Fruit fly (Drosophila melanogaster) whole organism, embryonic: Measurements from ENCODE around the gene Cypl.

Source experiments
- ATbp ChIP-seq: fragments of 200-800 bp; sonication (Bioruptor generic); optimal IDR thresholded peaks from 2 replicates; lab custom pipeline; 2017; ENCODE audit warnings: missing biosample characterization, mild to moderate bottlenecking, missing genetic modification characterization, missing genetic modification reagents
- C15 ChIP-seq: fragments of 200-800 bp; sonication (Bioruptor generic); IDR thresholded peaks from 3 replicates; pipeline ENCODE4 v1.3.6; 2022; ENCODE audit warnings: missing biosample characterization, missing genetic modification characterization
- CG10654 ChIP-seq: fragments of 200-800 bp; sonication (Bioruptor generic); optimal IDR thresholded peaks from 2 replicates; lab custom pipeline; 2016; ENCODE audit warnings: missing biosample characterization, missing genetic modification characterization
- CG11085 ChIP-seq: fragments of 200-800 bp; sonication (Bioruptor generic); IDR thresholded peaks from 2 replicates; pipeline ENCODE4 v1.3.6; 2022; ENCODE audit warnings: missing biosample characterization, missing genetic modification characterization
- CG11504 ChIP-seq: fragments of 200-800 bp; sonication (Bioruptor generic); optimal IDR thresholded peaks from 3 replicates; lab custom pipeline; 2019; ENCODE audit warnings: missing biosample characterization, mild to moderate bottlenecking, missing genetic modification characterization, moderate library complexity
- CG11696 ChIP-seq: fragments of 200-800 bp; sonication (Bioruptor generic); IDR thresholded peaks from 2 replicates; pipeline ENCODE4 v1.3.6; 2022; ENCODE audit warnings: missing biosample characterization, missing genetic modification characterization
- CG14860 ChIP-seq: fragments of 200-800 bp; sonication (Bioruptor generic); IDR thresholded peaks from 3 replicates; pipeline ENCODE4 v1.3.6; 2022; ENCODE audit warnings: missing biosample characterization, missing genetic modification characterization; ENCODE audit not compliant: partially characterized antibody
- CG14965 ChIP-seq: fragments of 200-800 bp; sonication (Bioruptor generic); optimal IDR thresholded peaks from 2 replicates; lab custom pipeline; 2016; ENCODE audit warnings: missing biosample characterization, missing genetic modification characterization, borderline replicate concordance
- CG15601 ChIP-seq: fragments of 200-800 bp; sonication (Bioruptor generic); optimal IDR thresholded peaks from 3 replicates; lab custom pipeline; 2019; ENCODE audit warnings: missing biosample characterization, mild to moderate bottlenecking, missing genetic modification characterization, moderate library complexity
- CG17385 ChIP-seq: fragments of 200-800 bp; sonication (Bioruptor generic); optimal IDR thresholded peaks from 3 replicates; lab custom pipeline; 2018; ENCODE audit warnings: missing biosample characterization, mild to moderate bottlenecking, missing genetic modification characterization
- CG17612 ChIP-seq: fragments of 200-800 bp; sonication (Bioruptor generic); IDR thresholded peaks from 2 replicates; pipeline ENCODE4 v1.3.6; 2022; ENCODE audit warnings: missing biosample characterization, missing genetic modification characterization
- CG2120 ChIP-seq: fragments of 200-800 bp; sonication (Bioruptor generic); optimal IDR thresholded peaks from 3 replicates; lab custom pipeline; 2016; ENCODE audit warnings: missing biosample characterization, missing genetic modification characterization
- CG2712 ChIP-seq: fragments of 200-800 bp; optimal IDR thresholded peaks from 3 replicates; lab custom pipeline; 2019; ENCODE audit warnings: missing biosample characterization, mild to moderate bottlenecking, missing genetic modification characterization, moderate library complexity
- CG30020 ChIP-seq: fragments of 200-800 bp; optimal IDR thresholded peaks from 2 replicates; lab custom pipeline; 2019; ENCODE audit warnings: missing biosample characterization, mild to moderate bottlenecking, missing genetic modification characterization, moderate library complexity
- CG30403 ChIP-seq: fragments of 200-800 bp; sonication (Bioruptor generic); optimal IDR thresholded peaks from 3 replicates; lab custom pipeline; 2016; ENCODE audit warnings: missing biosample characterization, missing genetic modification characterization
- CG32772 ChIP-seq: fragments of 200-800 bp; sonication (Bioruptor generic); IDR thresholded peaks from 2 replicates; pipeline ENCODE4 v1.3.6; 2022; ENCODE audit warnings: missing biosample characterization, missing genetic modification characterization
- CG34422 ChIP-seq: fragments of 200-800 bp; sonication (Bioruptor generic); IDR thresholded peaks from 3 replicates; pipeline ENCODE4 v1.3.6; 2022; ENCODE audit warnings: missing biosample characterization, missing genetic modification characterization
- CG43689 ChIP-seq: fragments of 200-800 bp; sonication (Bioruptor generic); IDR thresholded peaks from 2 replicates; pipeline ENCODE4 v1.3.6; 2022; ENCODE audit warnings: missing biosample characterization, missing genetic modification characterization
- CG6654 ChIP-seq: fragments of 200-800 bp; sonication (Bioruptor generic); optimal IDR thresholded peaks from 2 replicates; lab custom pipeline; 2017; ENCODE audit warnings: missing biosample characterization, mild to moderate bottlenecking, missing genetic modification characterization
- CG9727 ChIP-seq: fragments of 200-800 bp; sonication (Bioruptor generic); optimal IDR thresholded peaks from 3 replicates; lab custom pipeline; 2017; ENCODE audit warnings: missing biosample characterization, mild to moderate bottlenecking, missing genetic modification characterization
- CHES-1-like ChIP-seq: fragments of 200-800 bp; sonication (Bioruptor generic); optimal IDR thresholded peaks from 2 replicates; lab custom pipeline; 2016; ENCODE audit warnings: missing biosample characterization, missing genetic modification characterization
- E2f2 ChIP-seq: fragments of 200-800 bp; sonication (Bioruptor generic); IDR thresholded peaks from 2 replicates; pipeline ENCODE4 v1.3.6; 2022; ENCODE audit warnings: missing biosample characterization, missing genetic modification characterization
- H15 ChIP-seq: fragments of 200-800 bp; sonication (Bioruptor generic); IDR thresholded peaks from 3 replicates; pipeline ENCODE4 v1.3.6; 2022; ENCODE audit warnings: missing biosample characterization, missing genetic modification characterization
- HLH54F ChIP-seq: fragments of 200-800 bp; sonication (Bioruptor generic); optimal IDR thresholded peaks from 3 replicates; lab custom pipeline; 2016; ENCODE audit warnings: missing biosample characterization, missing genetic modification characterization
- Hr3 ChIP-seq: fragments of 200-800 bp; sonication (Bioruptor generic); optimal IDR thresholded peaks from 3 replicates; lab custom pipeline; 2016; ENCODE audit warnings: missing biosample characterization, missing genetic modification characterization
- Lim3 ChIP-seq: fragments of 200-800 bp; sonication (Bioruptor generic); IDR thresholded peaks from 2 replicates; pipeline ENCODE4 v1.3.6; 2022; ENCODE audit warnings: missing biosample characterization, missing genetic modification characterization
- MTF-1 ChIP-seq: fragments of 200-800 bp; sonication (Bioruptor generic); optimal IDR thresholded peaks from 2 replicates; lab custom pipeline; 2018; ENCODE audit warnings: missing biosample characterization, mild to moderate bottlenecking, missing genetic modification characterization, borderline replicate concordance
- Mad ChIP-seq: fragments of 200-800 bp; sonication (Bioruptor generic); optimal IDR thresholded peaks from 2 replicates; lab custom pipeline; 2016; ENCODE audit warnings: missing biosample characterization, missing genetic modification characterization
- NfI ChIP-seq: fragments of 200-800 bp; sonication (Bioruptor generic); optimal IDR thresholded peaks from 3 replicates; lab custom pipeline; 2018; ENCODE audit warnings: missing biosample characterization, mild to moderate bottlenecking, missing genetic modification characterization, moderate library complexity
- Oli ChIP-seq: fragments of 200-800 bp; sonication (Bioruptor generic); optimal IDR thresholded peaks from 2 replicates; lab custom pipeline; 2018; ENCODE audit warnings: missing biosample characterization, mild to moderate bottlenecking, missing genetic modification characterization, moderate library complexity
- Ssrp ChIP-seq: fragments of 200-800 bp; sonication (Bioruptor generic); optimal IDR thresholded peaks from 2 replicates; lab custom pipeline; 2018; ENCODE audit warnings: missing biosample characterization, mild to moderate bottlenecking, missing genetic modification characterization, moderate library complexity
- aop ChIP-seq: fragments of 200-800 bp; sonication (Bioruptor generic); IDR thresholded peaks from 2 replicates; pipeline ENCODE4 v1.3.6; 2022; ENCODE audit warnings: missing biosample characterization, missing genetic modification characterization
- bcd ChIP-seq: fragments of 200-800 bp; sonication (Bioruptor generic); optimal IDR thresholded peaks from 2 replicates; lab custom pipeline; 2017; ENCODE audit warnings: missing biosample characterization, mild to moderate bottlenecking, missing genetic modification characterization
- bowl ChIP-seq: fragments of 200-800 bp; sonication (Bioruptor generic); IDR thresholded peaks from 2 replicates; pipeline ENCODE4 v1.3.6; 2022; ENCODE audit warnings: missing biosample characterization, missing genetic modification characterization
- dysf ChIP-seq: fragments of 200-800 bp; sonication (Bioruptor generic); IDR thresholded peaks from 3 replicates; pipeline ENCODE4 v1.3.6; 2022; ENCODE audit warnings: missing biosample characterization, missing genetic modification characterization
- ems ChIP-seq: fragments of 200-800 bp; sonication (Bioruptor generic); optimal IDR thresholded peaks from 3 replicates; lab custom pipeline; 2016; ENCODE audit warnings: missing biosample characterization, missing genetic modification characterization
- esg ChIP-seq: fragments of 200-800 bp; sonication (Bioruptor generic); conservative IDR thresholded peaks from 2 replicates; pipeline ENCODE4 v1.3.6; 2022; ENCODE audit warnings: missing biosample characterization, missing genetic modification characterization
- ftz-f1 ChIP-seq: fragments of 200-800 bp; sonication (Bioruptor generic); optimal IDR thresholded peaks from 2 replicates; lab custom pipeline; 2016; ENCODE audit warnings: missing biosample characterization, missing genetic modification characterization
- gcm2 ChIP-seq: fragments of 200-800 bp; sonication (Bioruptor generic); optimal IDR thresholded peaks from 2 replicates; lab custom pipeline; 2016; ENCODE audit warnings: missing biosample characterization, missing genetic modification characterization
- ham ChIP-seq: fragments of 200-800 bp; sonication (Bioruptor generic); IDR thresholded peaks from 2 replicates; pipeline ENCODE4 v1.3.6; 2022; ENCODE audit warnings: missing biosample characterization, missing genetic modification characterization
- hb ChIP-seq: fragments of 200-800 bp; sonication (Bioruptor generic); IDR thresholded peaks from 3 replicates; pipeline ENCODE4 v1.3.6; 2022; ENCODE audit warnings: missing biosample characterization, missing genetic modification characterization; ENCODE audit not compliant: partially characterized antibody
- insv ChIP-seq, 2 experiments: fragments of 200-800 bp; sonication (Bioruptor generic); optimal IDR thresholded peaks; 3 replicates each; lab custom pipeline; 2016 to 2018; ENCODE audit warnings: missing biosample characterization in 2 of 2, missing genetic modification characterization in 2 of 2
- jumu ChIP-seq: fragments of 200-800 bp; sonication (Bioruptor generic); optimal IDR thresholded peaks from 3 replicates; lab custom pipeline; 2016; ENCODE audit warnings: missing biosample characterization, missing genetic modification characterization
- nerfin-2 ChIP-seq: fragments of 200-800 bp; sonication (Bioruptor generic); IDR thresholded peaks from 2 replicates; pipeline ENCODE4 v1.3.6; 2022; ENCODE audit warnings: missing biosample characterization, missing genetic modification characterization; ENCODE audit not compliant: partially characterized antibody
- pnt ChIP-seq: fragments of 200-800 bp; sonication (Bioruptor generic); optimal IDR thresholded peaks from 3 replicates; lab custom pipeline; 2016; ENCODE audit warnings: missing biosample characterization, missing genetic modification characterization
- salm ChIP-seq: fragments of 200-800 bp; sonication (Bioruptor generic); optimal IDR thresholded peaks from 2 replicates; lab custom pipeline; 2018; ENCODE audit warnings: missing biosample characterization, mild to moderate bottlenecking, missing genetic modification characterization
- sim ChIP-seq: fragments of 200-800 bp; sonication (Bioruptor generic); IDR thresholded peaks from 2 replicates; pipeline ENCODE4 v1.3.6; 2022; ENCODE audit warnings: missing biosample characterization, missing genetic modification characterization
- sima ChIP-seq: fragments of 200-800 bp; sonication (Bioruptor generic); optimal IDR thresholded peaks from 2 replicates; lab custom pipeline; 2016; ENCODE audit warnings: missing biosample characterization, missing genetic modification characterization
- so ChIP-seq: fragments of 200-800 bp; sonication (Bioruptor generic); IDR thresholded peaks from 3 replicates; pipeline ENCODE4 v1.3.6; 2022; ENCODE audit warnings: missing biosample characterization, missing genetic modification characterization
- tin ChIP-seq: fragments of 200-800 bp; sonication (Bioruptor generic); optimal IDR thresholded peaks from 3 replicates; lab custom pipeline; 2016; ENCODE audit warnings: missing biosample characterization, missing genetic modification characterization
- trh ChIP-seq: fragments of 200-800 bp; sonication (Bioruptor generic); optimal IDR thresholded peaks from 2 replicates; lab custom pipeline; 2016; ENCODE audit warnings: missing biosample characterization, missing genetic modification characterization

Gene Cypl

DNA sequence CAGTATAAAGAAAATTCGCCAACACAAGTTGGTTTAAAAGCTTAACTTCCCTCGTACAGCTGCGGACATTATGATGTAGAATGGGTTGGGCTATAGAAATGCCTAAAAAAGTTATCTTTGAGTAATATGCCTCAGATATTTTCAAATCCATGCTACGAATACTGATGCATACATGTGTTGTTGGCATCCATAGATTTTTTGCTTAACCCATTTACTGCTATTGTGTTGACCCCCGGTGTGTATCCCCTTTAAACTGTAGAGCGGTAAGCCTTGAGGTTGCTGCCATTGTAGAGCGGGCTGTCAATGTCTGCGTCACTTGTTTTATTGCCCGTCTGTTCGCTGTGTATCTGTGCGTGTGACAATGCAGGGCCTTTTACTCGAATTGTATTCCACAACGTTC, 10.2 kb upstream of the Cypl start (continued):
- TF ChIP-seq CG17612 (GFP tag; lab: Robert Waterston, UW) = 0 out of 2 replicates have a peak, but pooled peaks have one; percentile 4
- TF ChIP-seq nerfin-2 (GFP tag; lab: Robert Waterston, UW) = no peak
- peak; percentile 66 for TF ChIP-seq pnt (GFP tag; lab: Kevin White, UChicago)
- TF ChIP-seq so (GFP tag; lab: Robert Waterston, UW) = peak; percentile 83
- no peak for TF ChIP-seq CG14965 (GFP tag; lab: Kevin White, UChicago)
- TF ChIP-seq Lim3 (GFP tag; lab: Robert Waterston, UW) = peak; percentile 45; the same call in 1 of the 2 replicates
- peak; percentile 69 for TF ChIP-seq CHES-1-like (GFP tag; lab: Kevin White, UChicago)
- TF ChIP-seq CG11085 (GFP tag; lab: Robert Waterston, UW) = 0 out of 2 replicates have a peak, but pooled peaks have one; percentile 50
- peak in 1 of 2 experiments; percentile 16 for TF ChIP-seq insv (GFP tag; optimal IDR thresholded peaks at IDR 0.05; lab: Kevin White, UChicago)
- TF ChIP-seq MTF-1 = peak; percentile 49
- peak; percentile 51 for TF ChIP-seq ATbp (GFP tag; lab: Kevin White, UChicago)
- peak; percentile 92 for TF ChIP-seq CG11696 (GFP tag; lab: Robert Waterston, UW)
- peak; percentile 58 for TF ChIP-seq CG9727 (GFP tag; lab: Kevin White, UChicago)
- no peak; the same call in 1 of the 2 replicates for TF ChIP-seq sim
- 0 out of 2 replicates have a peak, but pooled peaks have one; percentile 25 for TF ChIP-seq bowl (GFP tag; lab: Robert Waterston, UW)
- TF ChIP-seq CG34422 (GFP tag; lab: Robert Waterston, UW) = peak; percentile 74
- peak; percentile 7 for TF ChIP-seq CG15601 (tag; lab: Kevin White, UChicago)
- peak; percentile 8 for TF ChIP-seq ftz-f1
- peak; percentile 54 for TF ChIP-seq jumu (GFP tag; lab: Kevin White, UChicago)
- peak; percentile 47 for TF ChIP-seq Hr3 (GFP tag; lab: Kevin White, UChicago)
- peak; percentile 44 for TF ChIP-seq gcm2 (GFP tag; lab: Kevin White, UChicago)
- TF ChIP-seq trh (GFP tag; lab: Kevin White, UChicago) = no peak
- TF ChIP-seq dysf (GFP tag; lab: Robert Waterston, UW) = peak; percentile 87
- peak; percentile 82 for TF ChIP-seq CG11504 (tag; lab: Kevin White, UChicago)
- peak; percentile 44 for TF ChIP-seq E2f2 (GFP tag; lab: Robert Waterston, UW)
- peak; percentile 65 for TF ChIP-seq CG32772 (GFP tag; lab: Robert Waterston, UW)
- TF ChIP-seq hb (GFP tag; lab: Robert Waterston, UW) = no peak
- TF ChIP-seq CG43689 = peak; percentile 51
- peak; percentile 80 for TF ChIP-seq CG2120
- TF ChIP-seq Mad = peak; percentile 57
- TF ChIP-seq CG30403 (GFP tag; lab: Kevin White, UChicago) = peak; percentile 70
- no peak for TF ChIP-seq sima (GFP tag; lab: Kevin White, UChicago)
- TF ChIP-seq ham (GFP tag; lab: Robert Waterston, UW) = no peak
- TF ChIP-seq tin = peak; percentile 59
- TF ChIP-seq CG14860 (GFP tag; lab: Robert Waterston, UW) = no peak
- peak; percentile 72 for TF ChIP-seq NfI (GFP tag; lab: Kevin White, UChicago)
- peak; percentile 57 for TF ChIP-seq ems (GFP tag; lab: Kevin White, UChicago)
- peak; percentile 61 for TF ChIP-seq CG17385 (GFP tag; lab: Kevin White, UChicago)
- TF ChIP-seq H15 (GFP tag; lab: Robert Waterston, UW) = peak; percentile 73; the same call in 2 of the 3 replicates
- peak; percentile 61 for TF ChIP-seq salm (tag; lab: Kevin White, UChicago)
- peak; percentile 82 for TF ChIP-seq Oli (tag; lab: Kevin White, UChicago)
- TF ChIP-seq CG30020 = no peak
- TF ChIP-seq aop (GFP tag; lab: Robert Waterston, UW) = 0 out of 2 replicates have a peak, but pooled peaks have one; percentile 4
- peak; percentile 51 for TF ChIP-seq CG10654
- TF ChIP-seq Ssrp (tag; lab: Kevin White, UChicago) = peak; percentile 48
- TF ChIP-seq esg = peak; percentile 72
- TF ChIP-seq CG2712 = peak; percentile 67
- peak; percentile 28 for TF ChIP-seq CG6654 (GFP tag; lab: Kevin White, UChicago)
- peak; percentile 72 for TF ChIP-seq bcd (GFP tag; lab: Kevin White, UChicago)
- 0 out of 3 replicates have a peak, but pooled peaks have one; percentile 27 for TF ChIP-seq C15 (GFP tag; lab: Robert Waterston, UW)
- peak; percentile 66 for TF ChIP-seq HLH54F (GFP tag; lab: Kevin White, UChicago)
